Worm (Caenorhabditis elegans): ENCODE results near the gene Y43E12A.2.

ce11 chrIV:10978641-10979040 lies 3.2 kb upstream of the Y43E12A.2 start:
- TF ChIP-seq ref-1 (GFP tag; conservative IDR thresholded peaks at IDR 0.05) (no peak), klf-2 (GFP tag; conservative IDR thresholded peaks at IDR 0.05) (no peak), tab-1 (GFP tag; IDR thresholded peaks at IDR 0.05) (no peak), ztf-29 (GFP tag; IDR thresholded peaks at IDR 0.05) (no peak), flt-1 (GFP tag; IDR thresholded peaks at IDR 0.05) (no peak)

Data from whole organism, midembryonic.